Worm (Caenorhabditis elegans) whole organism, mixed stage, embryonic: ENCODE measurements around the gene fbxb-71.

ENCODE experiments used
- bed-3 ChIP-seq: fragments of 200-800 bp; sonication (Bioruptor generic); optimal IDR thresholded peaks from 3 replicates; lab custom pipeline; 2018; ENCODE audit warnings: mild to moderate bottlenecking, missing genetic modification characterization, moderate library complexity, missing compliant biosample characterization
- blmp-1 ChIP-seq: fragments of 150-350 bp; optimal IDR thresholded peaks from 2 replicates; lab custom pipeline; 2014; ENCODE audit warnings: missing biosample characterization, missing genetic modification characterization
- ceh-39 ChIP-seq: fragments of 150-350 bp; optimal IDR thresholded peaks from 2 replicates; lab custom pipeline; 2014; ENCODE audit warnings: missing biosample characterization, missing genetic modification characterization
- ceh-43 ChIP-seq: fragments of 200-800 bp; sonication (Bioruptor generic); optimal IDR thresholded peaks from 2 replicates; lab custom pipeline; 2018; ENCODE audit warnings: mild to moderate bottlenecking, missing genetic modification characterization, moderate library complexity, missing compliant biosample characterization
- ceh-83 ChIP-seq: fragments of 200-800 bp; sonication (Bioruptor generic); optimal IDR thresholded peaks from 2 replicates; lab custom pipeline; 2018; ENCODE audit warnings: mild to moderate bottlenecking, missing genetic modification characterization, missing compliant biosample characterization
- ces-1 ChIP-seq: fragments of 150-350 bp; optimal IDR thresholded peaks from 2 replicates; lab custom pipeline; 2014; ENCODE audit warnings: missing biosample characterization, missing genetic modification reagents, missing genetic modification characterization
- cnd-1 ChIP-seq: fragments of 200-800 bp; sonication (Bioruptor generic); optimal IDR thresholded peaks from 2 replicates; lab custom pipeline; 2018; ENCODE audit warnings: mild to moderate bottlenecking, missing genetic modification characterization, missing compliant biosample characterization
- drap-1 ChIP-seq: fragments of 200-800 bp; sonication (Bioruptor generic); optimal IDR thresholded peaks from 3 replicates; lab custom pipeline; 2018; ENCODE audit warnings: mild to moderate bottlenecking, missing genetic modification characterization, missing compliant biosample characterization
- elt-1 ChIP-seq: sonication (generic microtip); optimal IDR thresholded peaks from 2 replicates; lab custom pipeline; 2017; ENCODE audit warnings: missing genetic modification characterization, mild to moderate bottlenecking, missing compliant biosample characterization, antibody characterized with exemption, moderate library complexity, borderline replicate concordance; ENCODE audit not compliant: insufficient read depth
- flh-1 ChIP-seq: fragments of 200-800 bp; sonication (Bioruptor generic); optimal IDR thresholded peaks from 2 replicates; lab custom pipeline; 2018; ENCODE audit warnings: mild to moderate bottlenecking, missing genetic modification characterization, moderate library complexity, missing compliant biosample characterization
- ham-2 ChIP-seq: fragments of 200-800 bp; sonication (Bioruptor generic); optimal IDR thresholded peaks from 2 replicates; lab custom pipeline; 2018; ENCODE audit warnings: mild to moderate bottlenecking, missing genetic modification characterization, missing compliant biosample characterization
- lin-13 ChIP-seq: fragments of 150-350 bp; optimal IDR thresholded peaks from 2 replicates; lab custom pipeline; 2014; ENCODE audit warnings: missing biosample characterization, missing genetic modification characterization
- lin-32 ChIP-seq: fragments of 200-800 bp; sonication (Bioruptor generic); optimal IDR thresholded peaks from 2 replicates; lab custom pipeline; 2018; ENCODE audit warnings: mild to moderate bottlenecking, missing genetic modification characterization, missing compliant biosample characterization
- lsy-2 ChIP-seq: fragments of 150-350 bp; optimal IDR thresholded peaks from 2 replicates; lab custom pipeline; 2014; ENCODE audit warnings: missing biosample characterization, missing genetic modification characterization
- mab-5 ChIP-seq: fragments of 150-350 bp; optimal IDR thresholded peaks from 2 replicates; lab custom pipeline; 2014; ENCODE audit warnings: missing biosample characterization, missing genetic modification characterization
- mep-1 ChIP-seq: fragments of 150-350 bp; optimal IDR thresholded peaks from 2 replicates; lab custom pipeline; 2017; ENCODE audit warnings: missing biosample characterization, missing genetic modification reagents, missing genetic modification characterization, inconsistent platforms
- nhr-12 ChIP-seq: fragments of 150-350 bp; optimal IDR thresholded peaks from 2 replicates; lab custom pipeline; 2014; ENCODE audit warnings: missing biosample characterization, missing genetic modification characterization
- nhr-28 ChIP-seq: fragments of 150-350 bp; optimal IDR thresholded peaks from 2 replicates; lab custom pipeline; 2014; ENCODE audit warnings: missing biosample characterization, missing genetic modification characterization
- nhr-76 ChIP-seq: sonication (generic microtip); optimal IDR thresholded peaks from 2 replicates; lab custom pipeline; 2017; ENCODE audit warnings: missing biosample characterization, missing genetic modification characterization
- pha-4 ChIP-seq: fragments of 150-350 bp; optimal IDR thresholded peaks from 2 replicates; lab custom pipeline; 2018; ENCODE audit warnings: missing biosample characterization, missing genetic modification reagents, missing genetic modification characterization
- sem-2 ChIP-seq: fragments of 200-800 bp; sonication (Bioruptor generic); optimal IDR thresholded peaks from 2 replicates; lab custom pipeline; 2018; ENCODE audit warnings: mild to moderate bottlenecking, missing genetic modification characterization, missing compliant biosample characterization
- snpc-4 ChIP-seq: fragments of 150-350 bp; optimal IDR thresholded peaks from 2 replicates; lab custom pipeline; 2014; ENCODE audit warnings: missing biosample characterization, missing genetic modification characterization
- sptf-1 ChIP-seq: sonication (generic microtip); optimal IDR thresholded peaks from 2 replicates; lab custom pipeline; 2017; ENCODE audit warnings: mild to moderate bottlenecking, missing genetic modification characterization, moderate library complexity, missing compliant biosample characterization
- tbx-8 ChIP-seq: fragments of 200-800 bp; sonication (Bioruptor generic); optimal IDR thresholded peaks from 2 replicates; lab custom pipeline; 2018; ENCODE audit warnings: mild to moderate bottlenecking, missing genetic modification characterization, moderate library complexity, missing compliant biosample characterization
- unc-120 ChIP-seq: sonication (generic microtip); optimal IDR thresholded peaks from 2 replicates; lab custom pipeline; 2017; ENCODE audit warnings: missing genetic modification characterization, missing compliant biosample characterization; ENCODE audit not compliant: poor library complexity, severe bottlenecking
- unc-39 ChIP-seq: fragments of 150-350 bp; optimal IDR thresholded peaks from 2 replicates; lab custom pipeline; 2014; ENCODE audit warnings: missing biosample characterization, missing genetic modification characterization
- zip-8 ChIP-seq: fragments of 150-350 bp; optimal IDR thresholded peaks from 2 replicates; lab custom pipeline; 2014; ENCODE audit warnings: missing biosample characterization, missing genetic modification characterization
- ztf-11 ChIP-seq: fragments of 150-350 bp; optimal IDR thresholded peaks from 2 replicates; lab custom pipeline; 2014; ENCODE audit warnings: missing biosample characterization, missing genetic modification characterization

fbxb-71 gene

ce11 chrX:3284967-3285366 lies 22.3 kb downstream of the fbxb-71 start:
- TF ChIP-seq ceh-43 (GFP tag; lab: Kevin White, UChicago), result no peak
- TF ChIP-seq cnd-1 (tag; lab: Kevin White, UChicago), result no peak
- no peak for TF ChIP-seq sptf-1 (tag; lab: Kevin White, UChicago)
- no peak for TF ChIP-seq nhr-12 (tag; lab: Kevin White, UChicago)
- no peak for TF ChIP-seq lin-13 (tag; lab: Kevin White, UChicago)

DNA sequence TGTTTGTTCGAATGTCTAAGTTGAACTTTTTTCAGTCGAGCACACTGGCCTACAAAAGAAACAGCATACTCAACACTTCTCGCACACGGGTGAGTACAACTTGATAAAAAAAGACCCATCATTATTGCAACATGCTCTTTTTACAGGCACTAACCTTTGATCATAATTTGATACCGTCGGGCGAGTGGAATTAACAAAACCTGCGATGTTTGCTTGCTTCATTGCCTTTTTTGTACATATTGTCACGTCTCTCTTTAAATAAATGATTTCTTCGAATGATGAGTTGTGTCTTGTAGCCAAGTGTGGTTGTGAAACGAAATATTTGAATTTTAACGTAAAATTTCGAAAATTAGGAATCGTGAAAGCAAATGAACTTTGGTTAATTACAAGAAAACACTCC lies 22.7 kb downstream of the fbxb-71 start:
- no peak for TF ChIP-seq lin-32 (GFP tag; lab: Kevin White, UChicago)
- no peak for TF ChIP-seq nhr-76 (tag; lab: Kevin White, UChicago)
- no peak for TF ChIP-seq ces-1 (GFP tag; lab: Kevin White, UChicago)
- TF ChIP-seq pha-4 (tag; lab: Kevin White, UChicago), result no peak
- no peak for TF ChIP-seq lsy-2 (tag; lab: Kevin White, UChicago)
- TF ChIP-seq unc-120, result no peak
- no peak for TF ChIP-seq mab-5 (tag; lab: Kevin White, UChicago)
- TF ChIP-seq drap-1, result no peak
- no peak for TF ChIP-seq unc-39
- no peak for TF ChIP-seq sem-2
- TF ChIP-seq ztf-11, result no peak
- TF ChIP-seq tbx-8 (GFP tag; lab: Kevin White, UChicago), result no peak
- no peak for TF ChIP-seq ceh-43 (GFP tag; lab: Kevin White, UChicago)
- TF ChIP-seq cnd-1 (tag; lab: Kevin White, UChicago), result no peak
- no peak for TF ChIP-seq ceh-83 (GFP tag; lab: Kevin White, UChicago)

ce11 chrX:3289183-3289582 lies 26.5 kb downstream of the fbxb-71 start, which contains the start of gene K09C4.4:
Gene K09C4.4 (plus strand): TSS chrX:3289483.
- no peak for TF ChIP-seq lin-13 (tag; lab: Kevin White, UChicago)
- no peak for TF ChIP-seq sptf-1 (tag; lab: Kevin White, UChicago)
- no peak for TF ChIP-seq nhr-28 (tag; lab: Kevin White, UChicago)
- TF ChIP-seq mab-5 (tag; lab: Kevin White, UChicago), result no peak
- no peak for TF ChIP-seq sem-2
- TF ChIP-seq lin-32 (GFP tag; lab: Kevin White, UChicago), result no peak
- TF ChIP-seq flh-1 (GFP tag; lab: Kevin White, UChicago), result no peak
- TF ChIP-seq zip-8 (tag; lab: Kevin White, UChicago), result no peak
- no peak for TF ChIP-seq bed-3 (GFP tag; lab: Kevin White, UChicago)
- no peak for TF ChIP-seq nhr-76 (tag; lab: Kevin White, UChicago)
- TF ChIP-seq elt-1 (tag; lab: Kevin White, UChicago), result no peak
- TF ChIP-seq blmp-1 (tag; lab: Kevin White, UChicago), result no peak

- TF ChIP-seq lin-13 (tag; lab: Kevin White, UChicago) (no peak), nhr-28 (tag; lab: Kevin White, UChicago) (no peak), zip-8 (tag; lab: Kevin White, UChicago) (no peak)
Observed at ce11 chrX:3290147-3290546, 27.4 kb downstream of the fbxb-71 start.

DNA sequence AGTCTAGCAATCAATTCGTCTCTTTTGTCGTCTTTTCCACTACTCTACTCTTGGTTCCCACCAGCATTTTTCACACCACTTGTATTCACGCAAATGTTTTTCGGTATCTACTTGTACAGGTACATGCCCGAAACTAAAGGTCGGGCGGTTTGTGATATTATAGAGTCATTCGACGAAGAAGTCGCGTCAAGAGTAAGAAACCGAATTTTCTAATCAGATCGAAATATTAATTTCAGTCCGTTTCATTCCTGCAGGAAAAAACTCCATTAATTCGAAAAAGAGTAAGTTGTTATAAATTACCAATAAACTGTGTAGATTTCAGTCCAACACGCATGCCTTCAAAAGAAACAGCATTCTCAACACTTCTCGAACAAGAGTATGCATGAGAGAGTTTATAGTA lies 29.2 kb downstream of the fbxb-71 start:
- no peak for TF ChIP-seq mab-5 (tag; lab: Kevin White, UChicago)

DNA sequence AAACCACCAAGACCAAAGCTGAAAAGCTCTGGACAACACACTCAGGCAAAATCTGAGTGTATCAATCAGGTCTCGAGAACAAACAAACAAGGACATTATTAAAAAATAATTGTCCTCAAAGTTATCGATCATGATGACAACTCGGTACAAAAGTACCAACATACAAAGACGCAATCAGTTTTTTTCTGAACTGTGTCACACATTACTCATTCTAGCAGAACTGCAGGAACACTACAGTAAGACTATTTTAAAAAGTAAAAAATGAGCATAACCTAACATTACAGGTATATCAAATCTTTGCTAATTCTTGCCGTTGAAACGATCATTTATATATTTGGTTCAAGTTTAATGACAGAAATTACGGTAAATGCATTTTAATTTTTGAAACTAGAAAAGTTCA lies 33.5 kb downstream of the fbxb-71 start, which contains the start of gene K09C4.2:
K09C4.2 (plus strand) TSS at position 301 of the 400 bp plus-strand sequence.
- TF ChIP-seq zip-8 (tag; lab: Kevin White, UChicago), result no peak
- TF ChIP-seq ceh-83 (GFP tag; lab: Kevin White, UChicago), result no peak
- TF ChIP-seq unc-39, result no peak
- TF ChIP-seq sptf-1 (tag; lab: Kevin White, UChicago), result no peak
- TF ChIP-seq ham-2 (GFP tag; lab: Kevin White, UChicago), result no peak
- TF ChIP-seq tbx-8 (GFP tag; lab: Kevin White, UChicago), result no peak
- no peak for TF ChIP-seq ceh-39
- no peak for TF ChIP-seq blmp-1 (tag; lab: Kevin White, UChicago)
- no peak for TF ChIP-seq ceh-43 (GFP tag; lab: Kevin White, UChicago)
- TF ChIP-seq bed-3 (GFP tag; lab: Kevin White, UChicago), result no peak
- no peak for TF ChIP-seq drap-1
- TF ChIP-seq pha-4 (tag; lab: Kevin White, UChicago), result no peak
- no peak for TF ChIP-seq mab-5 (tag; lab: Kevin White, UChicago)
- no peak for TF ChIP-seq nhr-76 (tag; lab: Kevin White, UChicago)
- TF ChIP-seq mep-1, result no peak
- no peak for TF ChIP-seq snpc-4 (tag; lab: Kevin White, UChicago)
- no peak for TF ChIP-seq lin-13 (tag; lab: Kevin White, UChicago)
